Worm (Caenorhabditis elegans) whole organism, L4 larva: ENCODE data around the gene hphd-1.

ENCODE experiments used
- D1046.2 ChIP-seq: fragments of 200-800 bp; sonication (Bioruptor generic); IDR thresholded peaks from 2 replicates; pipeline ENCODE4 v1.3.6; 2022; ENCODE audit warnings: missing genetic modification characterization, missing compliant biosample characterization
- F10B5.3 ChIP-seq: sonication (generic microtip); optimal IDR thresholded peaks from 2 replicates; lab custom pipeline; 2016; ENCODE audit warnings: mild to moderate bottlenecking, missing genetic modification characterization, missing compliant biosample characterization
- F26F4.8 ChIP-seq: fragments of 200-800 bp; sonication (Bioruptor generic); conservative IDR thresholded peaks from 2 replicates; pipeline ENCODE4 v1.3.6; 2022; ENCODE audit warnings: missing genetic modification characterization, missing compliant biosample characterization
- F37D6.2 ChIP-seq: sonication (generic microtip); optimal IDR thresholded peaks from 2 replicates; lab custom pipeline; 2016; ENCODE audit warnings: mild to moderate bottlenecking, missing genetic modification characterization, missing compliant biosample characterization
- F49E8.2 ChIP-seq: sonication (generic microtip); optimal IDR thresholded peaks from 2 replicates; lab custom pipeline; 2016; ENCODE audit warnings: missing compliant biosample characterization, mild to moderate bottlenecking, missing genetic modification characterization, borderline replicate concordance
- Y105C5A.15 ChIP-seq: fragments of 200-800 bp; sonication (Bioruptor generic); IDR thresholded peaks from 2 replicates; pipeline ENCODE4 v1.3.6; 2022; ENCODE audit warnings: missing genetic modification characterization, missing compliant biosample characterization
- Y75B8A.6 ChIP-seq: fragments of 200-800 bp; sonication (Bioruptor generic); IDR thresholded peaks from 2 replicates; pipeline ENCODE4 v1.3.6; 2022; ENCODE audit warnings: missing genetic modification reagents, missing genetic modification characterization, missing compliant biosample characterization
- aly-2 ChIP-seq: sonication (generic microtip); optimal IDR thresholded peaks from 2 replicates; lab custom pipeline; 2018; ENCODE audit warnings: missing biosample characterization, missing genetic modification characterization
- arid-1 ChIP-seq: fragments of 200-800 bp; sonication (Bioruptor generic); conservative IDR thresholded peaks from 2 replicates; pipeline ENCODE4 v1.3.6; 2022; ENCODE audit warnings: missing genetic modification reagents, missing genetic modification characterization, missing compliant biosample characterization
- attf-4 ChIP-seq: sonication (generic microtip); optimal IDR thresholded peaks from 3 replicates; lab custom pipeline; 2017; ENCODE audit warnings: missing biosample characterization, missing genetic modification characterization
- ceh-20 ChIP-seq: fragments of 200-800 bp; sonication (Bioruptor generic); IDR thresholded peaks from 2 replicates; pipeline ENCODE4 v1.3.6; 2022; ENCODE audit warnings: missing genetic modification reagents, missing genetic modification characterization, missing compliant biosample characterization
- ceh-32 ChIP-seq: sonication (generic microtip); optimal IDR thresholded peaks from 2 replicates; lab custom pipeline; 2016; ENCODE audit warnings: mild to moderate bottlenecking, missing genetic modification characterization, missing compliant biosample characterization; ENCODE audit not compliant: poor library complexity
- ceh-62 ChIP-seq: sonication (generic microtip); optimal IDR thresholded peaks from 2 replicates; lab custom pipeline; 2017; ENCODE audit warnings: missing biosample characterization, missing genetic modification characterization
- ces-1 ChIP-seq: fragments of 150-350 bp; sonication (generic microtip); optimal IDR thresholded peaks from 4 replicates; lab custom pipeline; 2014; ENCODE audit warnings: missing biosample characterization, missing genetic modification reagents, missing genetic modification characterization
- daf-12 ChIP-seq: fragments of 150-350 bp; optimal IDR thresholded peaks from 2 replicates; lab custom pipeline; 2014; ENCODE audit warnings: missing biosample characterization, missing genetic modification reagents, missing genetic modification characterization
- dmd-6 ChIP-seq: fragments of 200-800 bp; sonication (Bioruptor generic); IDR thresholded peaks from 2 replicates; pipeline ENCODE4 v1.3.6; 2022; ENCODE audit warnings: missing genetic modification reagents, missing genetic modification characterization, missing compliant biosample characterization
- dpl-1 ChIP-seq: fragments of 150-350 bp; optimal IDR thresholded peaks from 2 replicates; lab custom pipeline; 2014; ENCODE audit warnings: missing biosample characterization, missing genetic modification reagents, missing genetic modification characterization
- egl-27 ChIP-seq: sonication (generic microtip); optimal IDR thresholded peaks from 3 replicates; lab custom pipeline; 2017; ENCODE audit warnings: missing biosample characterization, missing genetic modification reagents, missing genetic modification characterization
- fkh-10 ChIP-seq: fragments of 150-350 bp; optimal IDR thresholded peaks from 2 replicates; lab custom pipeline; 2014; ENCODE audit warnings: missing biosample characterization, missing genetic modification reagents, missing genetic modification characterization
- hmg-1.1 ChIP-seq: fragments of 200-800 bp; sonication (Bioruptor generic); IDR thresholded peaks from 2 replicates; pipeline ENCODE4 v1.3.6; 2022; ENCODE audit warnings: missing genetic modification reagents, missing genetic modification characterization, missing compliant biosample characterization
- jun-1 ChIP-seq: fragments of 150-350 bp; optimal IDR thresholded peaks from 2 replicates; lab custom pipeline; 2014; ENCODE audit warnings: missing biosample characterization, missing genetic modification reagents, missing genetic modification characterization
- lin-1 ChIP-seq: fragments of 200-800 bp; sonication (Bioruptor generic); IDR thresholded peaks from 2 replicates; pipeline ENCODE4 v1.3.6; 2022; ENCODE audit warnings: missing genetic modification reagents, missing genetic modification characterization, missing compliant biosample characterization
- lin-13 ChIP-seq: fragments of 150-350 bp; optimal IDR thresholded peaks from 2 replicates; lab custom pipeline; 2014; ENCODE audit warnings: missing biosample characterization, missing genetic modification reagents, missing genetic modification characterization
- lin-15B ChIP-seq: fragments of 150-350 bp; sonication (generic microtip); optimal IDR thresholded peaks from 3 replicates; lab custom pipeline; 2014; ENCODE audit warnings: missing biosample characterization, missing genetic modification characterization
- lin-39 ChIP-seq: fragments of 150-350 bp; optimal IDR thresholded peaks from 2 replicates; lab custom pipeline; 2014; ENCODE audit warnings: missing biosample characterization, missing genetic modification reagents, missing genetic modification characterization
- madf-5 ChIP-seq, 2 experiments: fragments of 200-800 bp; sonication (Bioruptor generic); IDR thresholded peaks; 2 replicates each; pipeline ENCODE4 v1.3.6; 2022; ENCODE audit warnings: missing compliant biosample characterization in 2 of 2, missing genetic modification characterization in 2 of 2
- madf-9 ChIP-seq: fragments of 200-800 bp; sonication (Bioruptor generic); conservative IDR thresholded peaks from 2 replicates; pipeline ENCODE4 v1.3.6; 2022; ENCODE audit warnings: missing genetic modification reagents, missing genetic modification characterization, missing compliant biosample characterization
- nhr-102 ChIP-seq: sonication (generic microtip); optimal IDR thresholded peaks from 2 replicates; lab custom pipeline; 2016; ENCODE audit warnings: mild to moderate bottlenecking, missing genetic modification characterization, moderate library complexity, missing compliant biosample characterization
- nhr-111 ChIP-seq: fragments of 200-800 bp; sonication (Bioruptor generic); optimal IDR thresholded peaks from 2 replicates; lab custom pipeline; 2018; ENCODE audit warnings: mild to moderate bottlenecking, missing genetic modification characterization, missing compliant biosample characterization
- nhr-237 ChIP-seq: sonication (generic microtip); optimal IDR thresholded peaks from 2 replicates; lab custom pipeline; 2017; ENCODE audit warnings: missing biosample characterization, missing genetic modification characterization
- nhr-28 ChIP-seq: fragments of 150-350 bp; optimal IDR thresholded peaks from 2 replicates; lab custom pipeline; 2014; ENCODE audit warnings: missing biosample characterization, missing genetic modification characterization
- nhr-42 ChIP-seq: fragments of 200-800 bp; sonication (Bioruptor generic); IDR thresholded peaks from 2 replicates; pipeline ENCODE4 v1.3.6; 2022; ENCODE audit warnings: missing genetic modification characterization, missing compliant biosample characterization
- nhr-6 ChIP-seq: fragments of 150-350 bp; optimal IDR thresholded peaks from 2 replicates; lab custom pipeline; 2014; ENCODE audit warnings: missing biosample characterization, missing genetic modification characterization
- nhr-77 ChIP-seq: fragments of 150-350 bp; optimal IDR thresholded peaks from 2 replicates; lab custom pipeline; 2014; ENCODE audit warnings: missing biosample characterization, missing genetic modification characterization
- pha-4 ChIP-seq, 2 experiments: fragments of 150-350 bp in 1 of 2; fragments of 200-800 bp in 1 of 2; sonication (Bioruptor generic) in 1 of 2; IDR thresholded peaks in 1 of 2; optimal IDR thresholded peaks in 1 of 2; 2 replicates each; pipeline versions ENCODE4 v1.3.6 to Lab custom; 2014 to 2022; ENCODE audit warnings: missing genetic modification characterization in 2 of 2, missing genetic modification reagents in 2 of 2, missing biosample characterization in 1 of 2, missing compliant biosample characterization in 1 of 2
- php-3 ChIP-seq: fragments of 200-800 bp; sonication (Bioruptor generic); IDR thresholded peaks from 2 replicates; pipeline ENCODE4 v1.3.6; 2022; ENCODE audit warnings: missing genetic modification reagents, missing genetic modification characterization, missing compliant biosample characterization
- pqm-1 ChIP-seq: sonication (generic microtip); optimal IDR thresholded peaks from 2 replicates; lab custom pipeline; 2017; ENCODE audit warnings: missing biosample characterization, missing genetic modification characterization
- saeg-2 ChIP-seq: fragments of 200-800 bp; sonication (Bioruptor generic); IDR thresholded peaks from 2 replicates; pipeline ENCODE4 v1.3.6; 2022; ENCODE audit warnings: missing genetic modification reagents, missing genetic modification characterization, missing compliant biosample characterization
- sdz-12 ChIP-seq: fragments of 200-800 bp; sonication (Bioruptor generic); optimal IDR thresholded peaks from 2 replicates; lab custom pipeline; 2018; ENCODE audit warnings: mild to moderate bottlenecking, missing genetic modification characterization, missing compliant biosample characterization
- set-16 ChIP-seq: fragments of 200-800 bp; sonication (Bioruptor generic); IDR thresholded peaks from 2 replicates; pipeline ENCODE4 v1.3.6; 2022; ENCODE audit warnings: missing genetic modification reagents, missing genetic modification characterization, missing compliant biosample characterization
- skn-1 ChIP-seq: fragments of 150-350 bp; optimal IDR thresholded peaks from 2 replicates; lab custom pipeline; 2014; ENCODE audit warnings: missing biosample characterization, missing genetic modification characterization
- snpc-1.2 ChIP-seq: fragments of 200-800 bp; sonication (Bioruptor generic); IDR thresholded peaks from 2 replicates; pipeline ENCODE4 v1.3.6; 2022; ENCODE audit warnings: missing genetic modification reagents, missing genetic modification characterization, missing compliant biosample characterization
- spr-1 ChIP-seq: sonication (generic microtip); optimal IDR thresholded peaks from 2 replicates; lab custom pipeline; 2016; ENCODE audit warnings: mild to moderate bottlenecking, missing genetic modification characterization, missing compliant biosample characterization
- unc-62 ChIP-seq, 3 experiments: fragments of 150-350 bp in 1 of 3; sonication (generic microtip); optimal IDR thresholded peaks in 2 of 3; peaks in 1 of 3; 1 replicate in 1 of 3; 2 replicates in 2 of 3; lab custom pipeline; 2014 to 2017; ENCODE audit warnings: missing biosample characterization in 3 of 3, missing genetic modification characterization in 3 of 3, missing genetic modification reagents in 3 of 3, missing genotype in 1 of 3
- vab-7 ChIP-seq: fragments of 200-800 bp; sonication (Bioruptor generic); IDR thresholded peaks from 2 replicates; pipeline ENCODE4 v1.3.6; 2022; ENCODE audit warnings: missing genetic modification reagents, missing genetic modification characterization, missing compliant biosample characterization
- zfp-2 ChIP-seq: sonication (generic microtip); optimal IDR thresholded peaks from 2 replicates; lab custom pipeline; 2016; ENCODE audit warnings: mild to moderate bottlenecking, missing genetic modification characterization, missing compliant biosample characterization
- zfp-3 ChIP-seq: fragments of 200-800 bp; sonication (Bioruptor generic); conservative IDR thresholded peaks from 2 replicates; pipeline ENCODE4 v1.3.6; 2022; ENCODE audit warnings: missing genetic modification reagents, missing genetic modification characterization, missing compliant biosample characterization
- zip-2 ChIP-seq: fragments of 150-350 bp; optimal IDR thresholded peaks from 2 replicates; lab custom pipeline; 2014; ENCODE audit warnings: missing biosample characterization, missing genetic modification characterization
- ztf-7 ChIP-seq: fragments of 150-350 bp; optimal IDR thresholded peaks from 2 replicates; lab custom pipeline; 2014; ENCODE audit warnings: missing biosample characterization, missing genetic modification characterization

Gene hphd-1

ce11 chrII:12994009-12994788, 2.2 kb downstream of the hphd-1 start (continued):
- TF ChIP-seq Y75B8A.6, result no peak
- TF ChIP-seq ceh-20, result no peak
- TF ChIP-seq dpl-1 (GFP tag; lab: Kevin White, UChicago), result no peak
- no peak for TF ChIP-seq nhr-6
- no peak for TF ChIP-seq ces-1 (GFP tag; lab: Kevin White, UChicago)
- 0 out of 2 replicates have a peak, but pooled peaks have one; percentile 7 for TF ChIP-seq lin-1 (GFP tag; lab: Robert Waterston, UW)
- TF ChIP-seq attf-4, result no peak
- peak in 1 of 2 experiments; percentile 62 for TF ChIP-seq unc-62 (GFP tag; optimal IDR thresholded peaks at IDR 0.05 in 1 of 2; lab: Kevin White, UChicago)
- TF ChIP-seq unc-62 (tag; optimal IDR thresholded peaks at IDR 0.05; lab: Kevin White, UChicago), result no peak
- peak; percentile 40 for TF ChIP-seq lin-13
- no peak for TF ChIP-seq sdz-12 (GFP tag; lab: Kevin White, UChicago)
- no peak for TF ChIP-seq lin-39 (tag; lab: Kevin White, UChicago)
- peak; percentile 24; the same call in 1 of the 2 replicates for TF ChIP-seq nhr-42 (GFP tag; lab: Robert Waterston, UW)
- TF ChIP-seq pqm-1 (tag; lab: Kevin White, UChicago), result no peak
- no peak for TF ChIP-seq F26F4.8
- TF ChIP-seq pha-4 (GFP tag; IDR thresholded peaks at IDR 0.05; lab: Robert Waterston, UW), result peak; percentile 15; the same call in 1 of the 2 replicates
- no peak for TF ChIP-seq pha-4 (tag; optimal IDR thresholded peaks at IDR 0.05; lab: Kevin White, UChicago)
- no peak for TF ChIP-seq madf-9 (GFP tag; lab: Robert Waterston, UW)
- TF ChIP-seq ceh-62 (tag; lab: Kevin White, UChicago), result no peak
- TF ChIP-seq F37D6.2 (tag; lab: Kevin White, UChicago), result no peak
- no peak for TF ChIP-seq daf-12 (tag; lab: Kevin White, UChicago)
- no peak for TF ChIP-seq saeg-2 (GFP tag; lab: Robert Waterston, UW)
- no peak for TF ChIP-seq fkh-10 (GFP tag; lab: Kevin White, UChicago)
- peak; percentile 30; the same call in 1 of the 2 replicates for TF ChIP-seq hmg-1.1 (GFP tag; lab: Robert Waterston, UW)
- 0 out of 2 replicates have a peak, but pooled peaks have one; percentile 47 for TF ChIP-seq php-3 (GFP tag; lab: Robert Waterston, UW)
- no peak for TF ChIP-seq nhr-28 (tag; lab: Kevin White, UChicago)
- no peak for TF ChIP-seq aly-2
- peak; percentile 88 for TF ChIP-seq zfp-3 (GFP tag; lab: Robert Waterston, UW)
- TF ChIP-seq zip-2 (tag; lab: Kevin White, UChicago), result no peak
- TF ChIP-seq D1046.2 (GFP tag; lab: Robert Waterston, UW), result no peak
- TF ChIP-seq skn-1 (tag; lab: Kevin White, UChicago), result no peak
- no peak for TF ChIP-seq ceh-32 (tag; lab: Kevin White, UChicago)
- no peak for TF ChIP-seq spr-1
- TF ChIP-seq egl-27 (tag; lab: Kevin White, UChicago), result no peak
- peak; percentile 18 for TF ChIP-seq nhr-111 (GFP tag; lab: Kevin White, UChicago)
- no peak for TF ChIP-seq nhr-77 (tag; lab: Kevin White, UChicago)
- no peak for TF ChIP-seq lin-15B (tag; lab: Kevin White, UChicago)
- peak; percentile 65 for TF ChIP-seq nhr-102 (tag; lab: Kevin White, UChicago)
- no peak for TF ChIP-seq arid-1
- TF ChIP-seq madf-5 (GFP tag; IDR thresholded peaks at IDR 0.05; lab: Robert Waterston, UW), result no peak
- no peak for TF ChIP-seq nhr-237 (tag; lab: Kevin White, UChicago)
- TF ChIP-seq set-16 (GFP tag; lab: Robert Waterston, UW), result no peak
- TF ChIP-seq jun-1 (tag; lab: Kevin White, UChicago), result no peak
- TF ChIP-seq Y105C5A.15 (GFP tag; lab: Robert Waterston, UW), result no peak
- TF ChIP-seq vab-7 (GFP tag; lab: Robert Waterston, UW), result no peak
- TF ChIP-seq dmd-6 (GFP tag; lab: Robert Waterston, UW), result peak; percentile 45
- no peak for TF ChIP-seq ztf-7
- no peak for TF ChIP-seq zfp-2 (tag; lab: Kevin White, UChicago)
- TF ChIP-seq snpc-1.2 (GFP tag; lab: Robert Waterston, UW), result 0 out of 2 replicates have a peak, but pooled peaks have one; percentile 24
- no peak for TF ChIP-seq F49E8.2 (tag; lab: Kevin White, UChicago)
- TF ChIP-seq F10B5.3 (tag; lab: Kevin White, UChicago), result no peak
